Worm (Caenorhabditis elegans) whole organism, L4 larva: Measurements from ENCODE around the gene spe-41.
A peak's percentile ranks its signal among the peaks of the same experiment; 100 is the strongest.

Experiments
- T20F7.1 ChIP-seq: fragments of 200-800 bp; sonication (Bioruptor generic); optimal IDR thresholded peaks from 2 replicates; lab custom pipeline; 2018; ENCODE audit warnings: mild to moderate bottlenecking, missing genetic modification characterization, missing compliant biosample characterization
- ama-1 ChIP-seq: fragments of 150-350 bp; optimal IDR thresholded peaks from 2 replicates; lab custom pipeline; 2014; ENCODE audit warnings: inconsistent platforms, mixed read lengths
- ceh-32 ChIP-seq: sonication (generic microtip); optimal IDR thresholded peaks from 2 replicates; lab custom pipeline; 2016; ENCODE audit warnings: mild to moderate bottlenecking, missing genetic modification characterization, missing compliant biosample characterization; ENCODE audit not compliant: poor library complexity
- nhr-76 ChIP-seq: fragments of 150-350 bp; optimal IDR thresholded peaks from 2 replicates; lab custom pipeline; 2014; ENCODE audit warnings: missing biosample characterization, missing genetic modification characterization
- sdz-12 ChIP-seq: fragments of 200-800 bp; sonication (Bioruptor generic); optimal IDR thresholded peaks from 2 replicates; lab custom pipeline; 2018; ENCODE audit warnings: mild to moderate bottlenecking, missing genetic modification characterization, missing compliant biosample characterization

DNA sequence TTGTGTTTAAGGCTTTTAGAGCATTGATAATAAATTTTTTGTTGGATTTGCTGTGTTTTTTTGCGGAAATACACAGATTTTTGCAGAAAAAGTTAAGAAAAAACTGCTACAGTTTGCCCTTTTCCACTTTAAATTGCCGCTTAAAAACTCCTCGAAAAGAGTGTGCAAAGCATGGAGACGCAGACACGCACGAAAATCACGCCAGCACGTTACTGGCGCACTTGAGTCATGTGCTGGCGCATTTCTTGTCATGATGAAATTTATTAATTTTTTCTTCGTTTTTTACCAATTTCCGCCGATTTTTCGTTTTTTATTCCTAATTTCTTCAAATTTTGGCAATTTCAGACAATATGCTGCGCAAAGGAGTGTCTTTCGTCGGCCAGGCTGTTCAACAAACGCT, 16.1 kb upstream of the spe-41 start, which contains the start of gene C34C12.8:
- TF ChIP-seq ceh-32 (no peak), sdz-12 (GFP tag; lab: Kevin White, UChicago) (no peak), T20F7.1 (peak; percentile 83), ama-1 (lab: Kevin White, UChicago) (peak; percentile 87), nhr-76 (tag; lab: Kevin White, UChicago) (peak; percentile 34)
